Worm (Caenorhabditis elegans): ENCODE measurements around the gene Y39A3A.2.

Gene Y39A3A.2

ce11 chrIII:2054084-2054483, 3.4 kb downstream of the Y39A3A.2 start, which contains the start of gene M01E10.3:
M01E10.3 (minus strand) TSS chrIII:2054184.
- TF ChIP-seq irx-1 (tag; optimal IDR thresholded peaks at IDR 0.05) (no peak), efl-1 (optimal IDR thresholded peaks at IDR 0.05) (no peak), efl-1 (GFP tag; optimal IDR thresholded peaks at IDR 0.05 in 1 of 2) (no peak), lin-35 (GFP tag; optimal IDR thresholded peaks at IDR 0.05) (no peak), grh-1 (GFP tag; IDR thresholded peaks at IDR 0.05) (no peak), pag-3 (tag; optimal IDR thresholded peaks at IDR 0.05; ENCODE audit: borderline replicate concordance, insufficient read depth) (no peak), lin-14 (GFP tag; optimal IDR thresholded peaks at IDR 0.05) (no peak), fkh-10 (GFP tag; optimal IDR thresholded peaks at IDR 0.05) (no peak), rnt-1 (tag; optimal IDR thresholded peaks at IDR 0.05) (no peak), mef-2 (tag; optimal IDR thresholded peaks at IDR 0.05) (no peak), mab-9 (GFP tag; IDR thresholded peaks at IDR 0.05) (no peak), ceh-90 (tag; optimal IDR thresholded peaks at IDR 0.05) (no peak), efl-3 (GFP tag; optimal IDR thresholded peaks at IDR 0.05) (no peak)

ce11 chrIII:2053433-2053832, 4.0 kb downstream of the Y39A3A.2 start:
- TF ChIP-seq unc-130 (tag; optimal IDR thresholded peaks at IDR 0.05), result no peak
- TF ChIP-seq jun-1 (tag; optimal IDR thresholded peaks at IDR 0.05), result no peak
- TF ChIP-seq elt-2 (tag; optimal IDR thresholded peaks at IDR 0.05), result peak; percentile 87
- TF ChIP-seq pqm-1 (tag; optimal IDR thresholded peaks at IDR 0.05), result peak; percentile 65
- TF ChIP-seq C34B4.2 (tag; optimal IDR thresholded peaks at IDR 0.05), result no peak
- TF ChIP-seq dsc-1 (tag; optimal IDR thresholded peaks at IDR 0.05), result no peak
- TF ChIP-seq nhr-71 (tag; optimal IDR thresholded peaks at IDR 0.05), result no peak
- TF ChIP-seq tlp-1 (tag; optimal IDR thresholded peaks at IDR 0.05), result no peak
- TF ChIP-seq efl-1 (optimal IDR thresholded peaks at IDR 0.05), result no peak
- TF ChIP-seq efl-1 (GFP tag; optimal IDR thresholded peaks at IDR 0.05 in 1 of 2), result peak in 1 of 2 experiments; percentile 27
- TF ChIP-seq nhr-85 (tag), result no peak
- TF ChIP-seq nhr-28 (tag; optimal IDR thresholded peaks at IDR 0.05), result no peak
- no peak for TF ChIP-seq egl-27 (tag; optimal IDR thresholded peaks at IDR 0.05)
- TF ChIP-seq efl-3 (GFP tag; optimal IDR thresholded peaks at IDR 0.05), result no peak

- TF ChIP-seq elt-2 (tag; optimal IDR thresholded peaks at IDR 0.05) (peak; percentile 80), tlp-1 (tag; optimal IDR thresholded peaks at IDR 0.05) (peak; percentile 27), aha-1 (tag; optimal IDR thresholded peaks at IDR 0.05) (no peak)
These were observed 7.0 kb downstream of the Y39A3A.2 start for ce11 chrIII:2050494-2050893.

- TF ChIP-seq tlp-1 (tag; optimal IDR thresholded peaks at IDR 0.05) (peak; percentile 47), ama-1 (optimal IDR thresholded peaks at IDR 0.05) (no peak), pqm-1 (tag; optimal IDR thresholded peaks at IDR 0.05) (peak; percentile 18), ceh-63 (GFP tag; optimal IDR thresholded peaks at IDR 0.05) (no peak), elt-2 (tag; optimal IDR thresholded peaks at IDR 0.05) (peak; percentile 64)
These were observed 7.6 kb downstream of the Y39A3A.2 start for ce11 chrIII:2049825-2050224.

DNA sequence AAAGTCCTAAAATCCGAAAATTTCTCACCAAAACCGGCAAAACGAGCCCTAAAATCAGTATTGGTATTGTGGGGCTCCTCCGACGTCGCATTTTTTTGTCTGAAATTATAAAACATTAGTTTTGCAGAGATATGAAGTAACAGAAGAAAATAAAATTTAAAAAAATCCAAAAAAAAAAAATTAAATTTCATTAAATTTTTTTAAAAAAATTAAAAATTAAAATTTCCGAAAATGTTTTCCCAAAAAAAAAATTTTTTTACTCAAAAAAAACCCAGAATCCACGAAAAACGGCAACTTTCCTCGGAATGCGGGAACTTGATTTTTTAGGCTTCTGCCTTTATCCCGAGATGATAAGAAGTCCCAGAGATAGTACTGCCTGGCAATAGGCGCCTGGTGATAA, 9.6 kb downstream of the Y39A3A.2 start, which contains the start of gene dpy-1:
TSS of gene dpy-1 (minus strand) at position 101 of the 400 bp plus-strand sequence.
- TF ChIP-seq lin-13 (GFP tag; optimal IDR thresholded peaks at IDR 0.05) (no peak), elt-2 (tag; optimal IDR thresholded peaks at IDR 0.05) (peak; percentile 31), nhr-47 (tag; optimal IDR thresholded peaks at IDR 0.05) (no peak)

- TF ChIP-seq nhr-47 (tag; optimal IDR thresholded peaks at IDR 0.05) (peak; percentile 26), lin-14 (GFP tag; optimal IDR thresholded peaks at IDR 0.05) (peak; percentile 25), swsn-7 (tag; optimal IDR thresholded peaks at IDR 0.05) (peak; percentile 3), fkh-10 (GFP tag; optimal IDR thresholded peaks at IDR 0.05) (no peak), nhr-85 (tag) (peak; percentile 63), ceh-63 (GFP tag; optimal IDR thresholded peaks at IDR 0.05) (peak; percentile 40), egl-27 (tag; optimal IDR thresholded peaks at IDR 0.05) (no peak), unc-86 (tag; optimal IDR thresholded peaks at IDR 0.05) (no peak), ceh-82 (tag; optimal IDR thresholded peaks at IDR 0.05) (peak in 1 of 3 experiments; percentile 19), lin-13 (GFP tag; optimal IDR thresholded peaks at IDR 0.05) (peak; percentile 20), efl-1 (optimal IDR thresholded peaks at IDR 0.05) (peak; percentile 2 to 39), efl-1 (GFP tag; optimal IDR thresholded peaks at IDR 0.05 in 1 of 2) (peak; percentile 8 to 95), C16A3.4 (tag; optimal IDR thresholded peaks at IDR 0.05) (peak; percentile 23), dpl-1 (GFP tag; optimal IDR thresholded peaks at IDR 0.05) (peak in 2 of 3 experiments; percentile 43 to 53), rnt-1 (tag; optimal IDR thresholded peaks at IDR 0.05) (peak; percentile 83), nhr-77 (tag; optimal IDR thresholded peaks at IDR 0.05) (peak; percentile 2), nhr-20 (tag; optimal IDR thresholded peaks at IDR 0.05) (peak; percentile 40), lin-15B (tag; optimal IDR thresholded peaks at IDR 0.05) (peak; percentile 5), mab-9 (GFP tag; IDR thresholded peaks at IDR 0.05) (no peak), mep-1 (tag; optimal IDR thresholded peaks at IDR 0.05) (peak; percentile 2), nhr-71 (tag; optimal IDR thresholded peaks at IDR 0.05) (peak; percentile 52), pag-3 (tag; optimal IDR thresholded peaks at IDR 0.05; ENCODE audit: borderline replicate concordance, insufficient read depth) (no peak), lin-35 (GFP tag; optimal IDR thresholded peaks at IDR 0.05) (peak; percentile 30 to 57)
These were observed 25.0 kb downstream of the Y39A3A.2 start for ce11 chrIII:2032327-2033093.

All from whole organism, L1 larva.